Fruit fly (Drosophila melanogaster) whole organism, adult: ENCODE results near the gene CG6785.

Experiments used
- CG11617 ChIP-seq: fragments of 200-800 bp; sonication (Bioruptor generic); optimal IDR thresholded peaks from 2 replicates; lab custom pipeline; 2017; ENCODE audit warnings: mild to moderate bottlenecking, missing biosample characterization, missing genetic modification reagents, missing genetic modification characterization
- CG12768 ChIP-seq: fragments of 200-800 bp; sonication (Bioruptor generic); optimal IDR thresholded peaks from 2 replicates; lab custom pipeline; 2017; ENCODE audit warnings: missing biosample characterization, missing genetic modification characterization, mild to moderate bottlenecking, moderate library complexity, missing genetic modification reagents
- CG14711 ChIP-seq: fragments of 200-800 bp; sonication (Bioruptor generic); optimal IDR thresholded peaks from 2 replicates; lab custom pipeline; 2018; ENCODE audit warnings: missing biosample characterization, mild to moderate bottlenecking, missing genetic modification characterization, moderate library complexity
- CG1620 ChIP-seq: fragments of 200-800 bp; sonication (Bioruptor generic); optimal IDR thresholded peaks from 2 replicates; lab custom pipeline; 2016; ENCODE audit warnings: missing biosample characterization, missing genetic modification characterization
- CG33017 ChIP-seq: fragments of 200-800 bp; sonication (Bioruptor generic); optimal IDR thresholded peaks from 2 replicates; lab custom pipeline; 2018; ENCODE audit warnings: missing biosample characterization, mild to moderate bottlenecking, missing genetic modification characterization, moderate library complexity
- CG5204 ChIP-seq: fragments of 200-800 bp; sonication (Bioruptor generic); optimal IDR thresholded peaks from 2 replicates; lab custom pipeline; 2016; ENCODE audit warnings: missing biosample characterization, missing genetic modification characterization
- CG7045 ChIP-seq: fragments of 200-800 bp; sonication (Bioruptor generic); optimal IDR thresholded peaks from 2 replicates; lab custom pipeline; 2017; ENCODE audit warnings: missing biosample characterization, mild to moderate bottlenecking, missing genetic modification characterization
- CG7101 ChIP-seq: fragments of 200-800 bp; sonication (Bioruptor generic); optimal IDR thresholded peaks from 2 replicates; lab custom pipeline; 2018; ENCODE audit warnings: missing biosample characterization, mild to moderate bottlenecking, missing genetic modification characterization, moderate library complexity
- Clk ChIP-seq: fragments of 200-800 bp; sonication (Bioruptor generic); optimal IDR thresholded peaks from 2 replicates; lab custom pipeline; 2017; ENCODE audit warnings: missing biosample characterization, missing genetic modification characterization
- Crg-1 ChIP-seq: fragments of 200-800 bp; sonication (Bioruptor generic); optimal IDR thresholded peaks from 2 replicates; lab custom pipeline; 2016; ENCODE audit warnings: missing biosample characterization, missing genetic modification characterization
- Hr96 ChIP-seq: fragments of 200-800 bp; sonication (Bioruptor generic); optimal IDR thresholded peaks from 2 replicates; lab custom pipeline; 2016; ENCODE audit warnings: missing biosample characterization, missing genetic modification characterization
- Mnt ChIP-seq: fragments of 200-800 bp; sonication (Bioruptor generic); optimal IDR thresholded peaks from 2 replicates; lab custom pipeline; 2016; ENCODE audit warnings: missing biosample characterization, mild to moderate bottlenecking, missing genetic modification characterization
- bab1 ChIP-seq: fragments of 200-800 bp; sonication (Bioruptor generic); optimal IDR thresholded peaks from 3 replicates; lab custom pipeline; 2019; ENCODE audit warnings: missing biosample characterization, mild to moderate bottlenecking, missing genetic modification characterization, moderate library complexity
- cic ChIP-seq: fragments of 200-800 bp; sonication (Bioruptor generic); optimal IDR thresholded peaks from 2 replicates; lab custom pipeline; 2017; ENCODE audit warnings: missing biosample characterization, mild to moderate bottlenecking, missing genetic modification characterization, moderate library complexity
- cnc ChIP-seq, 2 experiments: fragments of >200 bp; optimal IDR thresholded peaks; 2 replicates each; lab custom pipeline; 2017
- kay ChIP-seq: fragments of 200-800 bp; sonication (Bioruptor generic); peaks from one replicate; lab custom pipeline; 2016; ENCODE audit warnings: missing biosample characterization, missing genetic modification characterization, borderline replicate concordance
- ovo ChIP-seq: fragments of 200-800 bp; sonication (Bioruptor generic); optimal IDR thresholded peaks from 2 replicates; lab custom pipeline; 2016; ENCODE audit warnings: missing biosample characterization, missing genetic modification characterization
- pad ChIP-seq: fragments of 200-800 bp; sonication (Bioruptor generic); optimal IDR thresholded peaks from 3 replicates; lab custom pipeline; 2017; ENCODE audit warnings: missing biosample characterization, missing genetic modification characterization, mild to moderate bottlenecking, moderate library complexity, missing genetic modification reagents
- tj ChIP-seq: fragments of 200-800 bp; sonication (Bioruptor generic); optimal IDR thresholded peaks from 3 replicates; lab custom pipeline; 2017; ENCODE audit warnings: missing biosample characterization, mild to moderate bottlenecking, missing genetic modification characterization, moderate library complexity
- toe ChIP-seq: fragments of 200-800 bp; sonication (Bioruptor generic); optimal IDR thresholded peaks from 2 replicates; lab custom pipeline; 2016; ENCODE audit warnings: missing biosample characterization, missing genetic modification characterization

CG6785 gene

DNA sequence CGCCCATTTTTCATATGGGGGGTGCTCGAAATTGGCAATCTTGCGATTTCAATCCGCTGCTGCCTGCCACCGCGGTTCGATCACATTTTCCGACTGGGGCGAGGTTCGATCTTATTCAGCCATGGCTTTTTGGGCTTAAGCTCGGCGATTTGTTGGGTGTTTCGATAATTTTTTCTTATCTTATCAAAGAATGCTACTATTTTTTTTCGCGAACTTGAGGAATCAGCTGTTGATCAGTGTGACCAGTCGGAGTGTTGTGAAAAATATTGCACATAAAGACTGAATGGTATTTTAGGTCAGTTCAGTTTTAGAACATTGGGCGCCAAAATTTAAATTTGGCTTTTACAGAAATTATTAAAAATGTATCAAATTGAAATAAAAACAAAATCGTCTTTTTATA, 24.3 kb downstream of the CG6785 start, which contains the start of gene Wdr81:
Gene Wdr81 (minus strand): TSS at position 226 of the 400 bp plus-strand sequence.
- TF ChIP-seq cnc (optimal IDR thresholded peaks at IDR 0.05; lab: Kevin White, UChicago) = no peak
- TF ChIP-seq CG5204 (GFP tag; lab: Kevin White, UChicago) = no peak
- no peak for TF ChIP-seq Crg-1
- TF ChIP-seq Clk (GFP tag; lab: Kevin White, UChicago) = no peak
- no peak for TF ChIP-seq CG1620 (GFP tag; lab: Kevin White, UChicago)
- no peak for TF ChIP-seq CG33017 (tag; lab: Kevin White, UChicago)
- TF ChIP-seq tj (GFP tag; lab: Kevin White, UChicago) = no peak
- no peak for TF ChIP-seq pad (GFP tag; lab: Kevin White, UChicago)
- TF ChIP-seq bab1 (GFP tag; lab: Kevin White, UChicago) = peak; percentile 56

- no peak for TF ChIP-seq CG12768 (GFP tag; lab: Kevin White, UChicago)
- TF ChIP-seq CG14711 (tag; lab: Kevin White, UChicago) = no peak
- TF ChIP-seq Mnt (GFP tag; lab: Kevin White, UChicago) = no peak
- TF ChIP-seq CG7045 (GFP tag; lab: Kevin White, UChicago) = no peak
These were observed 31.1 kb downstream of the CG6785 start for dm6 chr2L:12013741-12014393.

- no peak for TF ChIP-seq CG5204 (GFP tag; lab: Kevin White, UChicago)
- TF ChIP-seq Clk (GFP tag; lab: Kevin White, UChicago) = no peak
- TF ChIP-seq CG7045 (GFP tag; lab: Kevin White, UChicago) = no peak
- TF ChIP-seq pad (GFP tag; lab: Kevin White, UChicago) = no peak
- TF ChIP-seq kay = no peak
- TF ChIP-seq bab1 (GFP tag; lab: Kevin White, UChicago) = no peak
These were observed 31.8 kb downstream of the CG6785 start for dm6 chr2L:12013243-12013642.

dm6 chr2L:12011682-12012655, 33.0 kb downstream of the CG6785 start:
- no peak for TF ChIP-seq CG33017 (tag; lab: Kevin White, UChicago)
- peak; percentile 73 for TF ChIP-seq CG7045 (GFP tag; lab: Kevin White, UChicago)
- no peak for TF ChIP-seq Clk (GFP tag; lab: Kevin White, UChicago)
- TF ChIP-seq Mnt (GFP tag; lab: Kevin White, UChicago) = peak; percentile 87
- peak; percentile 100 for TF ChIP-seq CG14711 (tag; lab: Kevin White, UChicago)
- peak; percentile 52 for TF ChIP-seq bab1 (GFP tag; lab: Kevin White, UChicago)
- TF ChIP-seq pad (GFP tag; lab: Kevin White, UChicago) = peak; percentile 48
- peak; percentile 72 for TF ChIP-seq cic (GFP tag; lab: Kevin White, UChicago)
- no peak for TF ChIP-seq cnc (optimal IDR thresholded peaks at IDR 0.05; lab: Kevin White, UChicago)
- TF ChIP-seq tj (GFP tag; lab: Kevin White, UChicago) = peak; percentile 72
- peak; percentile 57 for TF ChIP-seq toe
- TF ChIP-seq Crg-1 = no peak
- TF ChIP-seq CG7101 = peak; percentile 57
- TF ChIP-seq ovo = peak; percentile 35
- TF ChIP-seq CG12768 (GFP tag; lab: Kevin White, UChicago) = peak; percentile 94
- no peak for TF ChIP-seq CG1620 (GFP tag; lab: Kevin White, UChicago)
- peak; percentile 10 for TF ChIP-seq CG5204 (GFP tag; lab: Kevin White, UChicago)
- peak; percentile 95 for TF ChIP-seq kay
- TF ChIP-seq CG11617 (GFP tag; lab: Kevin White, UChicago) = peak; percentile 93
- peak; percentile 69 for TF ChIP-seq Hr96 (GFP tag; lab: Kevin White, UChicago)

- TF ChIP-seq Clk (GFP tag; lab: Kevin White, UChicago) = peak; percentile 87
- peak; percentile 71 for TF ChIP-seq Crg-1
- peak; percentile 83 for TF ChIP-seq Hr96 (GFP tag; lab: Kevin White, UChicago)
- TF ChIP-seq CG1620 (GFP tag; lab: Kevin White, UChicago) = peak; percentile 82
- peak; percentile 81 to 82 for TF ChIP-seq cnc (optimal IDR thresholded peaks at IDR 0.05; lab: Kevin White, UChicago)
- TF ChIP-seq CG14711 (tag; lab: Kevin White, UChicago) = peak; percentile 81
- peak; percentile 88 for TF ChIP-seq toe
- TF ChIP-seq pad (GFP tag; lab: Kevin White, UChicago) = peak; percentile 83
- TF ChIP-seq ovo = peak; percentile 55
- TF ChIP-seq Mnt (GFP tag; lab: Kevin White, UChicago) = peak; percentile 66
- TF ChIP-seq CG11617 (GFP tag; lab: Kevin White, UChicago) = peak; percentile 88
- TF ChIP-seq CG7045 (GFP tag; lab: Kevin White, UChicago) = peak; percentile 89
- TF ChIP-seq CG7101 = peak; percentile 93
- TF ChIP-seq cic (GFP tag; lab: Kevin White, UChicago) = peak; percentile 33
- TF ChIP-seq CG5204 (GFP tag; lab: Kevin White, UChicago) = peak; percentile 93
- peak; percentile 62 for TF ChIP-seq tj (GFP tag; lab: Kevin White, UChicago)
- peak; percentile 99 for TF ChIP-seq kay
- peak; percentile 94 for TF ChIP-seq CG33017 (tag; lab: Kevin White, UChicago)
- peak; percentile 81 for TF ChIP-seq bab1 (GFP tag; lab: Kevin White, UChicago)
- peak; percentile 85 for TF ChIP-seq CG12768 (GFP tag; lab: Kevin White, UChicago)
These were observed 33.9 kb downstream of the CG6785 start for dm6 chr2L:12010877-12011666.
